Worm (Caenorhabditis elegans): ENCODE data around the gene epi-1.
"Not testable (repeated sequence)": the region's sequence is repeated elsewhere in the genome, so short reads cannot be mapped to it uniquely, and the experiment has no call there.

epi-1 gene

DNA sequence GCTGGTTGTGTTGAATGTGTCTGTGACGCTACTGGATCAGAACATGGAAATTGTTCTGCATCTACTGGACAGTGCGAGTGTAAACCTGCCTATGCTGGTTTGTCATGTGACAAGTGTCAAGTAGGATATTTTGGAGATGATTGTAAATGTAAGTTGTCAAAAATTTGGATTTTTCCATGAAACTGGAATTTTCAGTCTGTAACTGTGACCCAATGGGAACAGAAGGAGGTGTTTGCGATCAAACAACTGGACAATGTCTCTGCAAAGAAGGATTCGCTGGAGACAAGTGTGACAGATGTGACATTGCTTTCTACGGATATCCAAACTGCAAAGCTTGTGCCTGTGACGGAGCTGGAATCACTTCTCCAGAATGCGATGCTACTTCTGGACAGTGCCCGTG is 1.9 kb downstream of the epi-1 start:
- TF ChIP-seq lsy-2 (tag; optimal IDR thresholded peaks at IDR 0.05) (no peak), tbx-8 (GFP tag; optimal IDR thresholded peaks at IDR 0.05) (no peak), blmp-1 (tag; optimal IDR thresholded peaks at IDR 0.05) (no peak), sem-2 (GFP tag; optimal IDR thresholded peaks at IDR 0.05) (no peak), ceh-43 (GFP tag; optimal IDR thresholded peaks at IDR 0.05) (no peak), mab-5 (tag; optimal IDR thresholded peaks at IDR 0.05) (no peak), flh-1 (GFP tag; optimal IDR thresholded peaks at IDR 0.05) (no peak), ham-2 (GFP tag; optimal IDR thresholded peaks at IDR 0.05) (no peak), M03D4.4 (tag; optimal IDR thresholded peaks at IDR 0.05) (no peak), ceh-39 (tag; optimal IDR thresholded peaks at IDR 0.05) (no peak), nhr-237 (tag; optimal IDR thresholded peaks at IDR 0.05) (no peak), bed-3 (GFP tag; optimal IDR thresholded peaks at IDR 0.05) (no peak), mls-2 (tag; optimal IDR thresholded peaks at IDR 0.05) (no peak)

DNA sequence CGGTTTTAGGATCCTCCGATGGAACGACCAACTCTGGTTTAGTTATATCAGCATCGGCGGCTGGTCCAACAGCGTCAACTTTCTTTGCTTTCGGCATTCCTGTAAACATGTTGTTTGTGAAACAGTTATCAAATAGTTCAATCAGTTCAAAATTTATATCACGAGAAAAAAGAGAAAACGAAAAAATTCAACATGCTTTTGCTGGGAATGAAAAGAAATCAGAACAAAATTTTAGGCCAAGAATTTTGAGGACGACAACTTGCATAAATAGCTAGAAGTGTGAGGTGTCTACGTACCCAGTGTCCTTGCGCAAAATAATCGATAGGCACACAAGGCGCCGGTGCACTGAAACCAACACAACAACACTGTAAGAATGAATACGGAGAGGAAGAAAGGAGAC is 13.8 kb downstream of the epi-1 start, which contains the start of gene K08C7.4:
TSS of gene K08C7.4 (minus strand) at position 101 of the 400 bp plus-strand sequence.
- no peak for TF ChIP-seq flh-1 (GFP tag; optimal IDR thresholded peaks at IDR 0.05)

DNA sequence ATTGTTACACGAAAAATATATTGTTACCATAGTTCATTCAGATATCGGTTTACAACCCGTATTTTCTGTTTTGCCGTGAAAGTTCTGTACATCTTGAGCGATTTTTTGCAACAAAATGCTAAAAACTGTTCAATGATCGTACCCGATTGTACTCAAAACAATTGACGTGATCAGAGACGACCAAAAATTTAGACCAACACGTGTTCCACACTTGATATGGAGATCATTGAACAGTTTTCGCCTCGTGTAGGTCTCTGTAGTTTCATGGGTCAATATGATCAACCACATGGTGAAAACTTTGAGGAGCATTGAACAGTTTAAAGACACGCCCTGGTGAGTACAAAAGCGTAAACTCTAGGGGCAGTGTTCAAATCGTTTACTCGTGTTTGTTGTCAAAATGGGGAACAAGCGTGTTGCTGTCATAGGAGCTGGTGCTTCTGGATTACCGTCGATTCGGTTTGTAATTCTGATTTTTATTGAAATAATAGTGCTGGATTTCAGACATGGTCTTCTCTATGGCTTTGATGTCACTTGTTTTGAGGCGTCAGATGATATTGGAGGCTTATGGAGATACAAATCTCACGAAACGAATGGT is 15.6 kb downstream of the epi-1 start, which contains the start of gene fmo-2:
TSS of gene fmo-2 (plus strand) at position 370 of the 595 bp plus-strand sequence.
- TF ChIP-seq elt-3 (tag; optimal IDR thresholded peaks at IDR 0.05) (no peak), blmp-1 (tag; optimal IDR thresholded peaks at IDR 0.05) (no peak), tbx-8 (GFP tag; optimal IDR thresholded peaks at IDR 0.05) (no peak), nhr-28 (tag; optimal IDR thresholded peaks at IDR 0.05) (no peak), mab-5 (tag; optimal IDR thresholded peaks at IDR 0.05) (no peak), unc-62 (GFP tag; optimal IDR thresholded peaks at IDR 0.05) (no peak)

DNA sequence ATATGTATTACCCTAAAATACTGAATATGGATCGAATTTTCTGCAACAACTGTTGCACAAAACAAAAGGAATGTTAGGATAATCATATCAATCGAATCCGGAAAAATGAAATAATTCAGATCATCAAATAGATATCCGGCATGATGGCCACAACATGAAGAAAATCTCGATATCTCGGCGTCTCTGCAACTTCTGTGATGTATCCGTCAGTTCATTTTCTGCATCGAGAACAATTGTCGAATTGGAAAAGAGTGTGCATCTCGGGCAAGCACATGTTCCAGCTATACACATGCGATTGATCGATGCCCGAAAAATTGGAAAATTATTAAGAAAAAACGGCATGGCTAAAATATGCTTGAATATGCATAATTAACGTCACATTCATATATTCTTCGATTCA is 19.1 kb downstream of the epi-1 start, which contains the start of the genes K08C7.6 and R102.1:
TSS of gene K08C7.6 (minus strand) at position 101 of the 400 bp plus-strand sequence.
TSS of gene R102.1 (plus strand) at position 291 of the 400 bp plus-strand sequence.
- no peak for TF ChIP-seq drap-1 (GFP tag; optimal IDR thresholded peaks at IDR 0.05)
- TF ChIP-seq nhr-76 (tag; optimal IDR thresholded peaks at IDR 0.05), result no peak
- TF ChIP-seq unc-120 (tag; optimal IDR thresholded peaks at IDR 0.05; ENCODE audit: poor library complexity, severe bottlenecking), result peak; percentile 16

DNA sequence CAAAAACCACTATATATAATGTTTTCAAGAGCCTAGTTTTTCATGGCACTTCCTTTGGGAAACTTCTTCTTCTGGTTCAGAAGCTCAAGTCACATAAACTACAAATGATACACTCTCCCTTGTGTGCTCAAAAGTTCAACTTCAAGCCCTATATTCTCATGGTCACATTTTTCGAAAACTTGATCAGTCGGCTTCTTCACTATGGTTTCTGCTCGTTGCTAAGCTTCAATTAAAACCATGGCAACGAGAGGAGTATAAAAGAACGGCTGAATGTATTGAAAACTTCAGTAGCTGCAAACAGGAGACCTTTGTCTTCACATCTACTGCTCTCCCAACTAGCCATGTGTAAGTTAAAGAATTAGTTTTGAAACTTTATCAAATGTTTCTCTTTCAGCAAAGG is 20.7 kb downstream of the epi-1 start, which contains the start of gene R102.2:
TSS of gene R102.2 (plus strand) at position 301 of the 400 bp plus-strand sequence.
- TF ChIP-seq drap-1 (GFP tag; optimal IDR thresholded peaks at IDR 0.05); mab-5 (tag; optimal IDR thresholded peaks at IDR 0.05); zip-8 (tag; optimal IDR thresholded peaks at IDR 0.05): not testable (repeated sequence)

DNA sequence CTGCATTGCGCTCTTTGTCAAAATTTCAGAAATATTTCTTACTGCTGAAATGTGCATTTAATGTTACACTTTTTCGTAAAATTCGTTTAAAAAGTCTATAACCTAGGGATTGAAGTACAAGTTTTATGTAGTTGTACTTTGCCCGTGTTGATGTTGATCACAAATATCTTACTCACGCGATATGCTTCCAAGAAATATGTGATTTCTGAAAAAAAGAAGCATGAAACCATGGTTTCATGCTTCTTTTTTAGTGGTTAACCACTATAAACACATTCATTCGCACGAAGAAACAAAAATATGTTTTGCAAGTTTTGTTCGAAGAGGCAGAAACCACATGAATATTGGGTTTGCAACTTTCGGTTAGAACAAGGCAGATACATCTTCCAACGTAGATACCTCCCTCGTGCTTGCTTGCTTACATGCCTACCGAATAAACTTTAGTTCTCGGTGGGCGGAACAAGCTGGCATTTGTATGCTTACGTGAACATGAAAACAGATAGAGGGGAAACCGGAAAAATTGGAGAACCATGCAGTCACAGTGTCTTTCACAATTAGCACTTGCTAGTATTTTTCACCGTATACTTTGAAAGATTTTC is 22.4 kb downstream of the epi-1 start, which contains the start of gene R102.3:
TSS of gene R102.3 (plus strand) at position 546 of the 596 bp plus-strand sequence.
- TF ChIP-seq snpc-4 (tag; optimal IDR thresholded peaks at IDR 0.05) (no peak), M03D4.4 (tag; optimal IDR thresholded peaks at IDR 0.05) (no peak), elt-3 (tag; optimal IDR thresholded peaks at IDR 0.05) (no peak), nhr-28 (tag; optimal IDR thresholded peaks at IDR 0.05) (no peak)

DNA sequence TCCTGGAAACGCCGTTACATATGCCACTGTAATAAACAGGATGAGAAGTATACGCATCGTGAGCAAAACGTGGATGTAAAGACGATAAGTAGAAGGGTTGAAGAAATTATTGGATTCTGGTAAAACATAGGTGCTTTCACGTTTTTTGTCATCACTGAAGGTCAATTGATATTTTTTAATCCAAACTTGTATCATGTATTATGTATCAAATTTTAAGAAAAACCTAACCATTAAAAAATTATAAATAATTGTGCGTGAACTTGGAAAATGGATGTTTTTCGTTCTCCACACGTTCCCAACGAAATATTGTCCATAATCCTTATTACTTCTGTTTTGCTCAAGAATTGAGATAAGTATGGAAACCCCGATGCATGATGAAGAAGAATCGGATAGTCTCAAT is 23.5 kb downstream of the epi-1 start, which contains the start of gene R102.8:
TSS of gene R102.8 (minus strand) at position 101 of the 400 bp plus-strand sequence.
- TF ChIP-seq bed-3 (GFP tag; optimal IDR thresholded peaks at IDR 0.05) (no peak), ham-2 (GFP tag; optimal IDR thresholded peaks at IDR 0.05) (no peak), tbx-8 (GFP tag; optimal IDR thresholded peaks at IDR 0.05) (no peak), pha-4 (tag; optimal IDR thresholded peaks at IDR 0.05) (no peak), nhr-28 (tag; optimal IDR thresholded peaks at IDR 0.05) (no peak), snpc-4 (tag; optimal IDR thresholded peaks at IDR 0.05) (no peak), nhr-76 (tag; optimal IDR thresholded peaks at IDR 0.05) (no peak), unc-39 (tag; optimal IDR thresholded peaks at IDR 0.05) (no peak), zip-8 (tag; optimal IDR thresholded peaks at IDR 0.05) (no peak), ceh-43 (GFP tag; optimal IDR thresholded peaks at IDR 0.05) (no peak), ztf-11 (tag; optimal IDR thresholded peaks at IDR 0.05) (no peak), lsy-2 (tag; optimal IDR thresholded peaks at IDR 0.05) (no peak), nhr-2 (tag; optimal IDR thresholded peaks at IDR 0.05) (no peak), sem-2 (GFP tag; optimal IDR thresholded peaks at IDR 0.05) (no peak), ceh-39 (tag; optimal IDR thresholded peaks at IDR 0.05) (no peak), nhr-237 (tag; optimal IDR thresholded peaks at IDR 0.05) (no peak)

All from whole organism, mixed stage, embryonic.